Worm (Caenorhabditis elegans) whole organism, L1 larva: ENCODE results near the gene E02H4.6.

Experiments
- fkh-4 ChIP-seq: sonication (generic microtip); optimal IDR thresholded peaks from 2 replicates; lab custom pipeline; 2016; ENCODE audit warnings: missing compliant biosample characterization, missing genetic modification characterization, borderline replicate concordance
- jun-1 ChIP-seq: fragments of 150-350 bp; optimal IDR thresholded peaks from 2 replicates; lab custom pipeline; 2014; ENCODE audit warnings: missing biosample characterization, missing genetic modification reagents, missing genetic modification characterization
- mab-9 ChIP-seq: fragments of 200-800 bp; sonication (Bioruptor generic); IDR thresholded peaks from 2 replicates; pipeline ENCODE4 v1.3.6; 2022; ENCODE audit warnings: missing genetic modification reagents, missing genetic modification characterization, missing compliant biosample characterization
- nhr-12 ChIP-seq: sonication (generic microtip); optimal IDR thresholded peaks from 2 replicates; lab custom pipeline; 2017; ENCODE audit warnings: missing biosample characterization, missing genetic modification characterization
- nhr-28 ChIP-seq: fragments of 150-350 bp; optimal IDR thresholded peaks from 2 replicates; lab custom pipeline; 2014; ENCODE audit warnings: missing biosample characterization, missing genetic modification characterization
- sup-37 ChIP-seq: fragments of 200-800 bp; sonication (Bioruptor generic); optimal IDR thresholded peaks from 2 replicates; lab custom pipeline; 2018; ENCODE audit warnings: mild to moderate bottlenecking, missing genetic modification characterization, missing compliant biosample characterization

- TF ChIP-seq mab-9 (GFP tag; lab: Robert Waterston, UW), result no peak
- no peak for TF ChIP-seq sup-37 (GFP tag; lab: Kevin White, UChicago)
- TF ChIP-seq fkh-4 (tag; lab: Kevin White, UChicago), result no peak
- no peak for TF ChIP-seq nhr-28
- no peak for TF ChIP-seq nhr-12
- no peak for TF ChIP-seq jun-1 (tag; lab: Kevin White, UChicago)
Measured at ce11 chrX:14228764-14229163, 23.2 kb downstream of the E02H4.6 start.
